Fruit fly (Drosophila melanogaster) whole organism: ENCODE data around the gene RunxB.

ENCODE experiments used
- CG8478 ChIP-seq: fragments of >200 bp; optimal IDR thresholded peaks from 2 replicates; lab custom pipeline; 2018; ENCODE audit warnings: inconsistent platforms
- Dll ChIP-seq: fragments of >200 bp; optimal IDR thresholded peaks from 2 replicates; lab custom pipeline; 2017
- pan ChIP-seq: fragments of >200 bp; optimal IDR thresholded peaks from 2 replicates; lab custom pipeline; 2017
- psq ChIP-seq: fragments of >200 bp; optimal IDR thresholded peaks from 2 replicates; lab custom pipeline; 2017
- usp ChIP-seq: fragments of >200 bp; optimal IDR thresholded peaks from 2 replicates; lab custom pipeline; 2017; ENCODE audit warnings: missing biosample characterization, missing genetic modification characterization, mixed read lengths

DNA sequence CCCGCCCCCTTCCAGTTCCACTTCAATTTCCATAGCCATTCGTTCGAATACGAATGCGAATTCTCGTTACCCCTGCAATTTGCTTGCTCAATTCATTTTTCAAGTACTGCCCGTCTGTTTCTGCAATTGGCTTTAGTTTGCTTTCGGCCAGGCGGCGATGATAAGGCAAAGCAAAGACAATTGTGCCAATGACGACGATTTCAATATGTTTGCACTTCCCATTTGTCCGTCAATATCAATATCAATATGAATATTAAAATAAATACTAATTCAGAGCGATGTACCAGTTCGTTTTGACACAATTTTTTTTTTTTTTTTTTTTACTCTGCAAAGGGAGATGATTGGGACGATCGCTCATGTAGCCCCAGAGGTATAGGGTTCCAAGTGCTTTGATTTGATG is 32.4 kb upstream of the RunxB start:
- TF ChIP-seq pan (lab: Kevin White, UChicago), result no peak
- no peak for TF ChIP-seq CG8478
- TF ChIP-seq usp (GFP tag; lab: Kevin White, UChicago), result no peak
- TF ChIP-seq Dll (lab: Kevin White, UChicago), result no peak
- no peak for TF ChIP-seq psq
